Fruit fly (Drosophila melanogaster) whole organism, embryonic: Measurements from ENCODE around the gene fzy.

Experiments used
- Aef1 ChIP-seq: fragments of 200-800 bp; sonication (Bioruptor generic); IDR thresholded peaks from 3 replicates; pipeline ENCODE4 v1.3.6; 2022; ENCODE audit warnings: missing biosample characterization, missing genetic modification characterization
- Blimp-1 ChIP-seq: fragments of 200-800 bp; sonication (Bioruptor generic); optimal IDR thresholded peaks from 3 replicates; lab custom pipeline; 2018; ENCODE audit warnings: missing biosample characterization, missing genetic modification characterization, mild to moderate bottlenecking, moderate library complexity, missing genetic modification reagents
- BtbVII ChIP-seq: fragments of 200-800 bp; sonication (Bioruptor generic); optimal IDR thresholded peaks from 3 replicates; lab custom pipeline; 2017; ENCODE audit warnings: missing biosample characterization, mild to moderate bottlenecking, missing genetic modification characterization
- CG10209 ChIP-seq: fragments of 200-800 bp; sonication (Bioruptor generic); optimal IDR thresholded peaks from 3 replicates; lab custom pipeline; 2017; ENCODE audit warnings: missing biosample characterization, mild to moderate bottlenecking, missing genetic modification characterization, missing genetic modification reagents
- CG1024 ChIP-seq: fragments of 200-800 bp; sonication (Bioruptor generic); IDR thresholded peaks from 2 replicates; pipeline ENCODE4 v1.3.6; 2022; ENCODE audit warnings: missing biosample characterization, missing genetic modification characterization
- CG10274 ChIP-seq: fragments of 200-800 bp; sonication (Bioruptor generic); optimal IDR thresholded peaks from 3 replicates; lab custom pipeline; 2017; ENCODE audit warnings: missing biosample characterization, mild to moderate bottlenecking, missing genetic modification characterization
- CG10565 ChIP-seq: fragments of 200-800 bp; sonication (Bioruptor generic); optimal IDR thresholded peaks from 3 replicates; lab custom pipeline; 2016; ENCODE audit warnings: missing biosample characterization, mild to moderate bottlenecking, missing genetic modification characterization
- CG10959 ChIP-seq: fragments of 200-800 bp; sonication (Bioruptor generic); IDR thresholded peaks from 2 replicates; pipeline ENCODE4 v1.3.6; 2022; ENCODE audit warnings: missing biosample characterization, missing genetic modification characterization
- CG11247 ChIP-seq: fragments of 200-800 bp; sonication (Bioruptor generic); IDR thresholded peaks from 2 replicates; pipeline ENCODE4 v1.3.6; 2022; ENCODE audit warnings: missing biosample characterization, missing genetic modification characterization
- CG11398 ChIP-seq: fragments of 200-800 bp; sonication (Bioruptor generic); optimal IDR thresholded peaks from 2 replicates; lab custom pipeline; 2016; ENCODE audit warnings: missing biosample characterization, missing genetic modification characterization
- CG11504 ChIP-seq: fragments of 200-800 bp; sonication (Bioruptor generic); optimal IDR thresholded peaks from 3 replicates; lab custom pipeline; 2019; ENCODE audit warnings: missing biosample characterization, mild to moderate bottlenecking, missing genetic modification characterization, moderate library complexity
- CG11696 ChIP-seq: fragments of 200-800 bp; sonication (Bioruptor generic); IDR thresholded peaks from 2 replicates; pipeline ENCODE4 v1.3.6; 2022; ENCODE audit warnings: missing biosample characterization, missing genetic modification characterization
- CG12071 ChIP-seq: fragments of 200-800 bp; sonication (Bioruptor generic); optimal IDR thresholded peaks from 3 replicates; lab custom pipeline; 2018; ENCODE audit warnings: missing biosample characterization, mild to moderate bottlenecking, missing genetic modification characterization
- CG12659 ChIP-seq: fragments of 200-800 bp; sonication (Bioruptor generic); optimal IDR thresholded peaks from 3 replicates; lab custom pipeline; 2017; ENCODE audit warnings: mild to moderate bottlenecking, missing biosample characterization, missing genetic modification reagents, missing genetic modification characterization
- CG12744 ChIP-seq: fragments of 200-800 bp; sonication (Bioruptor generic); optimal IDR thresholded peaks from 2 replicates; lab custom pipeline; 2016; ENCODE audit warnings: missing biosample characterization, missing genetic modification characterization
- CG13296 ChIP-seq: fragments of 200-800 bp; sonication (Bioruptor generic); optimal IDR thresholded peaks from 3 replicates; lab custom pipeline; 2018; ENCODE audit warnings: missing biosample characterization, mild to moderate bottlenecking, missing genetic modification characterization
- CG2712 ChIP-seq: fragments of 200-800 bp; optimal IDR thresholded peaks from 3 replicates; lab custom pipeline; 2019; ENCODE audit warnings: missing biosample characterization, mild to moderate bottlenecking, missing genetic modification characterization, moderate library complexity
- CG3065 ChIP-seq: fragments of 200-800 bp; sonication (Bioruptor generic); optimal IDR thresholded peaks from 2 replicates; lab custom pipeline; 2016; ENCODE audit warnings: missing biosample characterization, missing genetic modification characterization
- CG33557 ChIP-seq: fragments of 200-800 bp; sonication (Bioruptor generic); optimal IDR thresholded peaks from 2 replicates; lab custom pipeline; 2019; ENCODE audit warnings: missing biosample characterization, mild to moderate bottlenecking, missing genetic modification characterization, moderate library complexity
- CG4360 ChIP-seq: fragments of 200-800 bp; sonication (Bioruptor generic); IDR thresholded peaks from 2 replicates; pipeline ENCODE4 v1.3.6; 2022; ENCODE audit warnings: missing biosample characterization, missing genetic modification characterization
- CG6654 ChIP-seq: fragments of 200-800 bp; sonication (Bioruptor generic); optimal IDR thresholded peaks from 2 replicates; lab custom pipeline; 2017; ENCODE audit warnings: missing biosample characterization, mild to moderate bottlenecking, missing genetic modification characterization
- CG8765 ChIP-seq: fragments of 200-800 bp; sonication (Bioruptor generic); IDR thresholded peaks from 2 replicates; pipeline ENCODE4 v1.3.6; 2022; ENCODE audit warnings: missing biosample characterization, missing genetic modification characterization
- CrebB ChIP-seq: fragments of 200-800 bp; sonication (Bioruptor generic); optimal IDR thresholded peaks from 3 replicates; lab custom pipeline; 2018; ENCODE audit warnings: missing biosample characterization, mild to moderate bottlenecking, missing genetic modification characterization
- Dad ChIP-seq: fragments of 200-800 bp; sonication (Bioruptor generic); optimal IDR thresholded peaks from 3 replicates; lab custom pipeline; 2016; ENCODE audit warnings: missing biosample characterization, missing genetic modification characterization
- Dll ChIP-seq: fragments of 200-800 bp; sonication (Bioruptor generic); IDR thresholded peaks from 4 replicates; pipeline ENCODE4 v1.3.6; 2022; ENCODE audit warnings: missing biosample characterization, missing genetic modification characterization; ENCODE audit not compliant: partially characterized antibody
- E2f1 ChIP-seq: fragments of 200-800 bp; sonication (Bioruptor generic); IDR thresholded peaks from 2 replicates; pipeline ENCODE4 v1.3.6; 2022; ENCODE audit warnings: missing biosample characterization, missing genetic modification characterization
- Elba2 ChIP-seq: fragments of 200-800 bp; sonication (Bioruptor generic); optimal IDR thresholded peaks from 3 replicates; lab custom pipeline; 2016; ENCODE audit warnings: missing biosample characterization, missing genetic modification characterization
- Ets65A ChIP-seq: fragments of 200-800 bp; sonication (Bioruptor generic); peaks from one replicate; lab custom pipeline; 2016; ENCODE audit warnings: missing biosample characterization, missing genetic modification characterization
- MBD-R2 ChIP-seq: fragments of 200-800 bp; sonication (Bioruptor generic); IDR thresholded peaks from 2 replicates; pipeline ENCODE4 v1.3.6; 2022; ENCODE audit warnings: missing biosample characterization, missing genetic modification characterization
- MESR4 ChIP-seq: fragments of 200-800 bp; sonication (Bioruptor generic); optimal IDR thresholded peaks from 2 replicates; lab custom pipeline; 2018; ENCODE audit warnings: missing biosample characterization, mild to moderate bottlenecking, missing genetic modification characterization, moderate library complexity
- NC2α ChIP-seq: fragments of 200-800 bp; sonication (Bioruptor generic); optimal IDR thresholded peaks from 2 replicates; lab custom pipeline; 2016; ENCODE audit warnings: missing biosample characterization, missing genetic modification characterization
- Nf-YB ChIP-seq: fragments of 200-800 bp; sonication (Bioruptor generic); optimal IDR thresholded peaks from 3 replicates; lab custom pipeline; 2019; ENCODE audit warnings: missing biosample characterization, mild to moderate bottlenecking, missing genetic modification characterization, moderate library complexity
- Sin3A ChIP-seq: fragments of >200 bp; optimal IDR thresholded peaks from 2 replicates; lab custom pipeline; 2018
- Spps ChIP-seq: fragments of 200-800 bp; sonication (Bioruptor generic); optimal IDR thresholded peaks from 2 replicates; lab custom pipeline; 2018; ENCODE audit warnings: missing biosample characterization, mild to moderate bottlenecking, missing genetic modification characterization
- br ChIP-seq: fragments of >200 bp; optimal IDR thresholded peaks from 2 replicates; lab custom pipeline; 2017
- cato ChIP-seq: fragments of 200-800 bp; sonication (Bioruptor generic); optimal IDR thresholded peaks from 2 replicates; lab custom pipeline; 2016; ENCODE audit warnings: missing biosample characterization, missing genetic modification characterization, borderline replicate concordance
- cg ChIP-seq: fragments of 200-800 bp; sonication (Bioruptor generic); optimal IDR thresholded peaks from 3 replicates; lab custom pipeline; 2019; ENCODE audit warnings: missing biosample characterization, mild to moderate bottlenecking, missing genetic modification characterization, moderate library complexity
- danr ChIP-seq: fragments of 200-800 bp; sonication (Bioruptor generic); IDR thresholded peaks from 2 replicates; pipeline ENCODE4 v1.3.6; 2022; ENCODE audit warnings: missing biosample characterization, missing genetic modification characterization
- her ChIP-seq: fragments of 200-800 bp; sonication (Bioruptor generic); optimal IDR thresholded peaks from 2 replicates; lab custom pipeline; 2016; ENCODE audit warnings: missing biosample characterization, missing genetic modification characterization
- jing ChIP-seq: fragments of 200-800 bp; sonication (Bioruptor generic); optimal IDR thresholded peaks from 2 replicates; lab custom pipeline; 2018; ENCODE audit warnings: missing biosample characterization, mild to moderate bottlenecking, missing genetic modification characterization
- mirr ChIP-seq: fragments of 200-800 bp; sonication (Bioruptor generic); optimal IDR thresholded peaks from 3 replicates; lab custom pipeline; 2018; ENCODE audit warnings: missing biosample characterization, mild to moderate bottlenecking, missing genetic modification characterization
- pnt ChIP-seq: fragments of 200-800 bp; sonication (Bioruptor generic); optimal IDR thresholded peaks from 3 replicates; lab custom pipeline; 2016; ENCODE audit warnings: missing biosample characterization, missing genetic modification characterization
- ro ChIP-seq: fragments of 200-800 bp; sonication (Bioruptor generic); IDR thresholded peaks from 2 replicates; pipeline ENCODE4 v1.3.6; 2022; ENCODE audit warnings: missing biosample characterization, missing genetic modification characterization
- salm ChIP-seq: fragments of 200-800 bp; sonication (Bioruptor generic); optimal IDR thresholded peaks from 2 replicates; lab custom pipeline; 2018; ENCODE audit warnings: missing biosample characterization, mild to moderate bottlenecking, missing genetic modification characterization
- shn ChIP-seq: fragments of 200-800 bp; sonication (Bioruptor generic); optimal IDR thresholded peaks from 3 replicates; lab custom pipeline; 2016; ENCODE audit warnings: missing biosample characterization, missing genetic modification characterization
- sqz ChIP-seq: fragments of 200-800 bp; sonication (Bioruptor generic); optimal IDR thresholded peaks from 3 replicates; lab custom pipeline; 2018; ENCODE audit warnings: missing biosample characterization, mild to moderate bottlenecking, missing genetic modification characterization
- ssp ChIP-seq: fragments of 200-800 bp; sonication (Bioruptor generic); IDR thresholded peaks from 2 replicates; pipeline ENCODE4 v1.3.6; 2022; ENCODE audit warnings: missing biosample characterization, missing genetic modification characterization
- stwl ChIP-seq: fragments of 200-800 bp; sonication (Bioruptor generic); optimal IDR thresholded peaks from 3 replicates; lab custom pipeline; 2018; ENCODE audit warnings: missing biosample characterization, mild to moderate bottlenecking, missing genetic modification characterization, moderate library complexity
- tio ChIP-seq: fragments of 200-800 bp; sonication (Bioruptor generic); optimal IDR thresholded peaks from 2 replicates; lab custom pipeline; 2017; ENCODE audit warnings: missing biosample characterization, missing genetic modification characterization, inconsistent platforms
- wdn ChIP-seq: fragments of 200-800 bp; sonication (Bioruptor generic); IDR thresholded peaks from 2 replicates; pipeline ENCODE4 v1.3.6; 2022; ENCODE audit warnings: missing biosample characterization, missing genetic modification characterization
- wor ChIP-seq: fragments of 200-800 bp; sonication (Bioruptor generic); IDR thresholded peaks from 2 replicates; pipeline ENCODE4 v1.3.6; 2022; ENCODE audit warnings: missing biosample characterization, missing genetic modification characterization
- z ChIP-seq: fragments of 200-800 bp; sonication (Bioruptor generic); IDR thresholded peaks from 3 replicates; pipeline ENCODE4 v1.3.6; 2022; ENCODE audit warnings: missing biosample characterization, missing genetic modification characterization

Gene fzy

dm6 chr2L:16350160-16350633 is 39.4 kb downstream of the fzy start (continued):
- TF ChIP-seq wdn (GFP tag; lab: Robert Waterston, UW) = peak; percentile 70
- TF ChIP-seq CG12071 (GFP tag; lab: Kevin White, UChicago) = no peak
- TF ChIP-seq CG1024 = peak; percentile 54
- TF ChIP-seq Spps (tag; lab: Kevin White, UChicago) = no peak
- TF ChIP-seq CG3065 (GFP tag; lab: Kevin White, UChicago) = no peak
- TF ChIP-seq CG13296 (GFP tag; lab: Kevin White, UChicago) = peak; percentile 72
- TF ChIP-seq salm (tag; lab: Kevin White, UChicago) = peak; percentile 10
- peak; percentile 58 for TF ChIP-seq MESR4 (GFP tag; lab: Kevin White, UChicago)
- TF ChIP-seq cg (GFP tag; lab: Kevin White, UChicago) = no peak
- TF ChIP-seq CG11504 (tag; lab: Kevin White, UChicago) = no peak
- TF ChIP-seq jing (GFP tag; lab: Kevin White, UChicago) = peak; percentile 34
- TF ChIP-seq Nf-YB (GFP tag; lab: Kevin White, UChicago) = peak; percentile 29
- TF ChIP-seq NC2α = peak; percentile 9
- no peak for TF ChIP-seq CG12744 (GFP tag; lab: Kevin White, UChicago)
- TF ChIP-seq Ets65A (GFP tag; lab: Kevin White, UChicago) = peak; percentile 97
- peak; percentile 49 for TF ChIP-seq her (GFP tag; lab: Kevin White, UChicago)
- TF ChIP-seq CG10274 (GFP tag; lab: Kevin White, UChicago) = no peak
- peak; percentile 75 for TF ChIP-seq CG10209 (GFP tag; lab: Kevin White, UChicago)
- TF ChIP-seq CG8765 (GFP tag; lab: Robert Waterston, UW) = 0 out of 2 replicates have a peak, but pooled peaks have one; percentile 50
- TF ChIP-seq br = no peak
- TF ChIP-seq Blimp-1 (GFP tag; lab: Kevin White, UChicago) = no peak
- TF ChIP-seq Sin3A = no peak
- peak; percentile 66; the same call in 1 of the 2 replicates for TF ChIP-seq wor (GFP tag; lab: Robert Waterston, UW)
- peak; percentile 68 for TF ChIP-seq CG2712
- TF ChIP-seq Dad (GFP tag; lab: Kevin White, UChicago) = peak; percentile 5
- peak; percentile 57 for TF ChIP-seq stwl (tag; lab: Kevin White, UChicago)
- TF ChIP-seq CG10959 (GFP tag; lab: Robert Waterston, UW) = no peak; the same call in 1 of the 2 replicates
- TF ChIP-seq z = no peak
- TF ChIP-seq E2f1 (GFP tag; lab: Robert Waterston, UW) = peak; percentile 70
- peak; percentile 63 for TF ChIP-seq pnt (GFP tag; lab: Kevin White, UChicago)
- peak; percentile 70; the same call in 3 of the 4 replicates for TF ChIP-seq Dll
- TF ChIP-seq CG33557 (GFP tag; lab: Kevin White, UChicago) = peak; percentile 33
- TF ChIP-seq Aef1 (GFP tag; lab: Robert Waterston, UW) = peak; percentile 80
- TF ChIP-seq danr (GFP tag; lab: Robert Waterston, UW) = no peak
- peak; percentile 66 for TF ChIP-seq cato (GFP tag; lab: Kevin White, UChicago)
- TF ChIP-seq ro (GFP tag; lab: Robert Waterston, UW) = peak; percentile 50
- 0 out of 2 replicates have a peak, but pooled peaks have one; percentile 26 for TF ChIP-seq CG11696 (GFP tag; lab: Robert Waterston, UW)
- TF ChIP-seq CG11398 (GFP tag; lab: Kevin White, UChicago) = peak; percentile 14
- peak; percentile 77 for TF ChIP-seq MBD-R2
- no peak for TF ChIP-seq CG4360 (GFP tag; lab: Robert Waterston, UW)
- peak; percentile 82 for TF ChIP-seq sqz (GFP tag; lab: Kevin White, UChicago)
- peak; percentile 65 for TF ChIP-seq ssp (GFP tag; lab: Robert Waterston, UW)
- TF ChIP-seq shn (GFP tag; lab: Kevin White, UChicago) = peak; percentile 66
- TF ChIP-seq CG11247 = peak; percentile 71
- TF ChIP-seq CG12659 (GFP tag; lab: Kevin White, UChicago) = peak; percentile 84
- TF ChIP-seq CrebB = peak; percentile 3
- TF ChIP-seq mirr (GFP tag; lab: Kevin White, UChicago) = no peak
- no peak for TF ChIP-seq CG10565 (GFP tag; lab: Kevin White, UChicago)
- no peak for TF ChIP-seq Elba2
- TF ChIP-seq BtbVII (GFP tag; lab: Kevin White, UChicago) = peak; percentile 41
- TF ChIP-seq tio (GFP tag; lab: Kevin White, UChicago) = peak; percentile 65
- TF ChIP-seq CG6654 (GFP tag; lab: Kevin White, UChicago) = peak; percentile 15
